Fruit fly (Drosophila melanogaster) S2 (cell line): Measurements from ENCODE around the gene CG31886.

Experiments
- CG8478 ChIP-seq: fragments of >200 bp; optimal IDR thresholded peaks from 2 replicates; lab custom pipeline; 2018
- CTCF ChIP-seq, 2 experiments: fragments of >200 bp; optimal IDR thresholded peaks; 2 replicates each; lab custom pipeline; 2018

CG31886 gene

dm6 chr2L:8964657-8965056 is 5.8 kb upstream of the CG31886 start, which contains the start of gene CG32984:
TSS of gene CG32984 (plus strand) at chr2L:8964957.
- TF ChIP-seq CTCF (optimal IDR thresholded peaks at IDR 0.05; lab: Kevin White, UChicago), result no peak
- no peak for TF ChIP-seq CG8478

dm6 chr2L:8962254-8962653 is 3.4 kb upstream of the CG31886 start, which contains the start of the genes CG9525 and CG32985:
TSS of gene CG9525 (minus strand) at chr2L:8962354.
TSS of gene CG32985 (plus strand) at chr2L:8962533.
- TF ChIP-seq CTCF (optimal IDR thresholded peaks at IDR 0.05; lab: Kevin White, UChicago) (no peak), CG8478 (no peak)

- TF ChIP-seq CTCF (optimal IDR thresholded peaks at IDR 0.05; lab: Kevin White, UChicago) (peak in 1 of 2 experiments; percentile 11), CG8478 (no peak)
Observed at dm6 chr2L:8958046-8958497, 779 bp downstream of the CG31886 start.

DNA sequence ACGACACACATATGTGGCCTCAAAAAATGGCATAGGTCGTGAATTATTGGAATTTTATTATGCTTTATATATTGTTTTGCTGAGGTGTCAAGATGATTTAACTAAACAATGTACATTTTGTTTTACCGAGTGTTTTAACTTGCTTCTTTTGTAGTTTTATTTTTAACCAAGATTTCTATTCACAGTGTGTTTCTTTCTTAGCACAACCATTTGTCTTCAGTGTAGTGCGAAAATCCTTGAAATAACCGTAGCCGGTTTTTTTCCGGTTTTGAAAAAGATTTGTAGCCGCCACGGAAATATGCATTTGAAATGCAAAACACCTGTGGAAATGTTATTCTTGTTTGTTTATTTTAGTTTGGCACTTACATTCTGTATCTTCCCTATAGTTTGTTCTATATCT is 1.7 kb downstream of the CG31886 start:
- TF ChIP-seq CG8478, result no peak

DNA sequence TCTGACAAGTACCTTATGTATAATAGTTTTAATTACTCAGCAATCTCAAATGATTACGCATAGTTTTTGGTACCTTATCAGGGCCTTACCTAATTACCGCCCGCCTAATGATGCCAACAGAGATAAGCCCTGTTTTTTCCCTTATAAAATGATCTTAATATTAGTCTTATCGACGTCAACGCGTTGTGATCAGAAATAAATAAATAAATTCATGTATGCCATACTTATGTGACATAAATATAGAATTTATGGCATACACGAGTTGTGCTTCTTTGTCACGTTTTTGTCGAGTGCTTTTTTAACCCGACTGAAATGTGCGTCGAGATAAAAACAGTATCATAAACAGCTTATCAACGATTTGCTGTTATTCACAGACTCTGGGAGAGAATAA is 2.5 kb downstream of the CG31886 start:
- TF ChIP-seq CG8478 (no peak), CTCF (optimal IDR thresholded peaks at IDR 0.05; lab: Kevin White, UChicago) (no peak)

DNA sequence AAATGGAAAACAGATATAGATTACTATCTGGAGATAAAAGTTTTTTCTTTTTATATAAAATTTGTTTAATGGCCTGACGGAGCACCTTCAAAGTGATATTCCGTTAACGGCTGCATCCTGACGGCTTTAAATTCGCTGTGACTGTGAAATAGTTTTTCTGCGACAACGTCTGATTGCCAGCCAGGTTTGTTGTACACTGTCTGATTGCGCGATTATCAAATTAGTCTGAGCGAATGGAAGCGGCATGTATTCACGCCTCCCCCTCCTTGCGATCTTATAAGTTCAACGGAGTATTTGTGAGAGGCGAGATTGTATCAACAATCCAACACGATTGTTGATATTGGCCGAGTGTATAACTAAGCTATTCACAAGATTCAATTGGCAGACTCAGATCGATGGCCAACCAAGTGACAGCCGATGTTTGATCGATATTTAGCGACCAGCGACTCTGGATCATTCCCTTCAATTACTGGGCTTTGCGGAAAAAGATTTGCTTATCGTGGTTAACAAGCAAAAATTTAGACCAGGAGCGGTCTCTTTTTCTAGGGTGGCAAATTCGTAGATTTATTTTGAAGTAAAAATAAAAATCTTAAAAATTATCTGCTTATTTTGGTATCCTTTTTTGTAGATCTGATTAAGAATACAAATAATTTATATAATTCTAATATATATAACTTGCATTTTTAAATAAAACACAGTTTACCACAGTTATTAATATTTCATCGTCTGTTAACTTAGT is 3.1 kb downstream of the CG31886 start:
- TF ChIP-seq CTCF (optimal IDR thresholded peaks at IDR 0.05; lab: Kevin White, UChicago) (no peak), CG8478 (no peak)

DNA sequence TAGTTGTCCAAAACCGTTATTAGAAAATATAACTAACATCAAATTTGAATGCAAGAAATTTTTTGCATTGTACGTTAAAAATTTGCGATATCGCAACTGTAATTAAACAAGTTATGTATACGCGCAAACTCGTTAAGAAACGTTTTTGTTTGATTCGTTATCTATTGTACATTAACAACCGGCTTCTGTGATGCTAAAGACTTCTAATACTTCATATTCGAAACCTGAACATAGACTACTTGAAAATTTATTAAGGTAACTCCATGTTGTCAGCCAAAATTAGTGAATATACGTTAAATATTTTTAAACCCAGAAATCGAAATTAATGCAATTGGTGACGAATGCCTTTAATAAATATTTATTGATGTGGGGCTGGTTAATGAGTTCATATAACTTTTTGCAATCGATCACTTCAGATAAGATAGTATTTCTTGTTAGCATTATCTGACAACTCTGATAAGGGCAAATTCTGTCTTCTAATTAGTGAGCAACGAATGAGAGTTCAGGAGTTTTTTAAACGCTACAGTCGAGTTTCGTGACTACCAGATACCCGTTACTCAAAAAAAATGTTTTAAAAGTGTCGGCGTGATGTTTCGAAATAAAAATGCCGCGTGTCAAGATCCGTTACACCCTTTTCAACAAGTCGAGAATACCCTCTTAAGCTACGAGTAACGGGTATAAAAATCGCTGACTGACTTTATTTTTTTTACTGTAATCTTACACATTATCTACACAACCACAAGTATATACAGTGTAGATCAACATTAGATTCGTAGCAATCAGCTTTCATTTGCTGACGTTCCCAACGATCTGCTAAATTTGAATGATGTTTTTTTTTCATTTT is 6.4 kb downstream of the CG31886 start:
- peak; percentile 47 to 55 for TF ChIP-seq CTCF (optimal IDR thresholded peaks at IDR 0.05; lab: Kevin White, UChicago)
- TF ChIP-seq CG8478, result no peak

DNA sequence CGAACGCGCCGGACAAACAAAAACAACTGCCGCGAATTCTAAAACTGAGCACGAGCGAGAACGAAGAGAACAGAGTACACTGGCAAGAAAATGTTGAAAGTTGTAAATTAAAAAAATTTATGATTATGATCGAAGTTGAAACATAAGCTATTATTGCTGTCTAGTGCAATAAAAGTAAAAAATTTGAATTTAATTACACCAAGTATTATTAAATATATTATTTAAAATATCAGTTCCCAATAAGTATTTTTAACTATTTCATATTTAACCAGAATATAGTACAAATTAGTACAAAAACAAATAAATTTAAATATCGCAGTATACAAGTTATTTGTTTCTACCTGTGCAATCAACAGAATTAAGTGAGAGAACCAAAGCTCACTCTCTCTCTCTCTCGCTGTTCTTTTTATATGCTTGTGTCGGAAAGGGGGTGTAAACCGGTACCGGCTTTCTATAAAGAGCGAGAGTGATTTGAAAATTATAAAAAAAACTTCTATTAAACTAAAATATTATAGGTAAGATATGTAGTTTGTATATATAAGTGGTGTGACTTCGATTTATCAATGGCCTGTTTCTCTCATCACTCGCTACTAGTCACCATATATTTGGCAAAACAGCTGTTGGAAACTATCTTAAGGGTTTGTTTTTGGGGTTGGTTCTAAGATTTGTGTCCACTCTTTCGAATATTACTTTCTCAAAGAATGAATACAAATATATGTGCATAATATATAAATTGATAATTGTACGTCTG is 7.5 kb downstream of the CG31886 start, which contains the start of gene C1GalTA:
C1GalTA (minus strand) TSS at position 33 of the 751 bp plus-strand sequence.
- TF ChIP-seq CG8478, result peak; percentile 1
- no peak for TF ChIP-seq CTCF (optimal IDR thresholded peaks at IDR 0.05; lab: Kevin White, UChicago)

DNA sequence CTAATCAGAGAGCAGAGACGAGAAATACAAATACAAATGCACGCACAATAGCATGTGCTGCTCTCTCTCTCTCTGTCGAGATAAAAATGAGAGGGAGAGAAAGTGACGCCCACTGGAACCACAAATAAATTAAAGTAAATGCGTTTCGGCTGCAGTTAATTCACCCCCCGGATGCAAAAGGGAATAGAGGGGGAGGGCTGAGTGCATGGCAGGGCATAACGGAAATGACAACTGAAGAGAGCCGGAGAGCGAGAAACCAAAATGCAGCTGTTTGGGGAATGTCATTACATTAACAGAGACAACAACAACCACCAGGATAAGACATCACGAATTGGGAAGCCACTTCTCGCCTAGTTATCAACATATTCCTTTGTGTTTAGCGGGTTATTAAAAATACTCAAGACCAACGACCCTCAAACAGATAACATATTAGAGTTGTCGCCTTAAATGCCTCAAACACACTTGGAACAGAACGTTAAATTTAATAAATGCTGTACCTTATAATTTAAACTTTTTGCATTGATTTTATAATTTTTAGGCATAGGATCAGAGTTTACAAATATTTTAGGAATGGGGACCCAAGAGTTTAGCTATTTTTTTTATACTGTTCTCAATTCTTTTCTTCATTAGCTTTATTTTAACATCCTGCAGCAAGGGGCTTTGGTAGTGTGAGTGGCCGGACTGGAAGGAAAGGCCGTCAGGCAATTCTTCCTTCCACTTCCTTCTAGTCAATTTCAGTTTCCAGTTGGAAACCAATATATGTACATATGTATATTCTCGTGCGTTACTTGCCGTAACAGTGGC is 8.7 kb downstream of the CG31886 start:
- TF ChIP-seq CG8478 (no peak), CTCF (optimal IDR thresholded peaks at IDR 0.05; lab: Kevin White, UChicago) (no peak)

DNA sequence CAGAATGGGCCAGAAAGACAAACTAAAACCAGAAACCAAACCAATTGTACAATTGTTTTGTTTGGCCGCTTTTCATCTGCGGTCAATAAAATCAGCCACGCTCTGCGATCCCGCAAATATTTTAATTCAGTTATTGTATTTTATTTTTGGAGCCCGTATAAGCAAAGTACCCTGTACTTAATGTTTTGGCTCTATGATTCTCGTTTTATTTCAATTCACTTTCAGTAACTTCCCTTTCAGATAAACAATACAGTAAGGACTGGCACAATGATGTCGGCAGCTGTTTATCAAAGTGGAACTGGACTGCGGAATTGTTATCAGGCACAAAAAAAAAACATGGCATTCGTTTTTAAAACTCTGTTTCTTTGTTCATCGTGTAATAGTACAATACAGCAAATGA is 10.2 kb downstream of the CG31886 start:
- TF ChIP-seq CTCF (optimal IDR thresholded peaks at IDR 0.05; lab: Kevin White, UChicago) (no peak), CG8478 (no peak)

DNA sequence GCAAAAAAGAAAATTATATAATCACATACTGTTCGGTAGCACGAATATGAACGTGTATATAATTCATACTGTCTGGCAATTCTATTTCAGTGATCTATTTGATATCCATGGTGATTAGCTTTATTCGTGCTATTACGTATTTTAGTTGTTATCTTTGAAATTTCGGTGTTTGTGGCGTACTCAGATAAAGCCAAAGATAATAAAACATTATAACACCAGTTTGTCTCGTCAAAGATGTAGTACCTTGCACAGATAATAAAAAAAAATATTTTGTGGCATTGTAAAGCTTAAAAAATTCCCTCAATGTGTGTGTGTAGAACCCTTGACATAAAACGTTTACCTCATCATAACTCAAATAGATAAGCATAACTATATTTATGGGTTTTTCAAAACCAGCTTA is 10.9 kb downstream of the CG31886 start:
- no peak for TF ChIP-seq CG8478
- no peak for TF ChIP-seq CTCF (optimal IDR thresholded peaks at IDR 0.05; lab: Kevin White, UChicago)

DNA sequence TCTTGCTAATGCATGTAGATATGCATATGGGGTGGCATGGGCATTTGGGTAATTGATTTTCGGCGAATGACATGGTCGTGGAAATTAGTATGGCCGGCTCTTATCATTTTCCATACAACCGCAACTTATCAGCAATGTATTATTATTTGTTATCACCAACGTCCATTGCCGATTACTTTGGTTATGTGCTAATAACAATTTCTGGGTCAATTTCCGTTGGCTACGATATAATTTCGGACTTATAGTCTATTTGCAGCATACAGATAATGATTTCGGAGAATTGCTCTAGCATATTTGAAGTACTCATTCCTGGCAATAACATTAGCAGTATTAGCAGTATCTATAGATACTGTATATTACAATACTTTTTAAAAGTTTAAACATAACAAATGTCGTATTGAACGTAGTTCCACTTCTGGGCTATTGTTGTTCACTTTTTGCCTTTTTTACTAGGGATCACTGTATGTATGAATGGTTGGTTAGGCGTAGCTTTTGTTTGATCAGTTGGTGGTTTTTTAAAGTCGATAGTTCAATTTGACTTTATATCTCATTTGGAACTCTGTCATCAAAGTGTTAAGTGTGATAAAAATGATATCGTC is 12.0 kb downstream of the CG31886 start, which contains the start of gene CG46397:
CG46397 (plus strand) TSS at position 549 of the 599 bp plus-strand sequence.
- TF ChIP-seq CTCF (optimal IDR thresholded peaks at IDR 0.05; lab: Kevin White, UChicago) (no peak), CG8478 (no peak)

DNA sequence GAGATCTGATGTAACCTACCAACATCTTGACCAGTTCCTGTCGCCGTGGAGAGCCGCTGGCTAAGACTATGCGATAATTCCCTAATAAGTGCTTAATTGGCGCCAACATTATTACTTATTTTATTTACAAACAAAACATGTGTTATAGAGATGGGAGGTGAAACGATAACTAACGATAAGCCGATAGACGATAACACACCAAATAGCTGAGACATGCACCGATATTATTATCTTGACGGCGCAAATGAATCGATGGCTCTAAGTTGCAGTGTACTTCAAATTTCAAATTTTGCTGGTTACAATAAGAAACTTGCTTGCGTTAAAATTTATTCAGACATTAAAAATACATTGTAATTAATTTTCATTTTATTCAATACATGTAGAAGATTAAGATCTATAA is 15.7 kb downstream of the CG31886 start, which contains the start of gene CG9515:
CG9515 (minus strand) TSS at position 148 of the 400 bp plus-strand sequence.
- TF ChIP-seq CG8478 (no peak), CTCF (optimal IDR thresholded peaks at IDR 0.05; lab: Kevin White, UChicago) (peak in 1 of 2 experiments; percentile 31)
